Fruit fly (Drosophila melanogaster) whole organism, wandering third instar larva: ENCODE measurements around the gene RpL3.
A peak's percentile ranks its signal among the peaks of the same experiment; 100 is the strongest.

Experiments
- Abd-B ChIP-seq: fragments of >200 bp; optimal IDR thresholded peaks from 2 replicates; lab custom pipeline; 2017; ENCODE audit warnings: missing biosample characterization, missing genetic modification characterization
- CG32264 ChIP-seq: fragments of 200-800 bp; sonication (Bioruptor generic); optimal IDR thresholded peaks from 2 replicates; lab custom pipeline; 2016; ENCODE audit warnings: missing biosample characterization, missing genetic modification characterization
- CG9705 ChIP-seq: fragments of 200-800 bp; sonication (Bioruptor generic); optimal IDR thresholded peaks from 2 replicates; lab custom pipeline; 2018; ENCODE audit warnings: missing biosample characterization, mild to moderate bottlenecking, missing genetic modification characterization
- CrebA ChIP-seq: fragments of 200-800 bp; sonication (Bioruptor generic); optimal IDR thresholded peaks from 2 replicates; lab custom pipeline; 2016; ENCODE audit warnings: missing biosample characterization, mild to moderate bottlenecking, missing genetic modification characterization, borderline replicate concordance
- Dfd ChIP-seq: fragments of >200 bp; optimal IDR thresholded peaks from 2 replicates; lab custom pipeline; 2017; ENCODE audit warnings: missing biosample characterization, missing genetic modification characterization
- GATAd ChIP-seq: sonication (Bioruptor generic); optimal IDR thresholded peaks from 2 replicates; lab custom pipeline; 2016; ENCODE audit warnings: missing biosample characterization, missing genetic modification characterization
- HLH106 ChIP-seq: fragments of 200-800 bp; optimal IDR thresholded peaks from 3 replicates; lab custom pipeline; 2019; ENCODE audit warnings: missing biosample characterization, mild to moderate bottlenecking, missing genetic modification characterization, moderate library complexity
- Hnf4 ChIP-seq: fragments of 200-800 bp; sonication (Bioruptor generic); optimal IDR thresholded peaks from 2 replicates; lab custom pipeline; 2016; ENCODE audit warnings: missing biosample characterization, mild to moderate bottlenecking, missing genetic modification characterization
- Jra ChIP-seq: sonication (Bioruptor generic); optimal IDR thresholded peaks from 2 replicates; lab custom pipeline; 2016; ENCODE audit warnings: missing biosample characterization, missing genetic modification characterization
- Mio ChIP-seq: sonication (Bioruptor generic); optimal IDR thresholded peaks from 2 replicates; lab custom pipeline; 2016; ENCODE audit warnings: missing biosample characterization, missing genetic modification characterization
- Myc ChIP-seq: fragments of >200 bp; optimal IDR thresholded peaks from 2 replicates; lab custom pipeline; 2017
- N ChIP-seq: fragments of >200 bp; optimal IDR thresholded peaks from 2 replicates; lab custom pipeline; 2018; ENCODE audit warnings: missing biosample characterization, missing external identifiers, missing genetic modification characterization
- OdsH ChIP-seq: fragments of 200-800 bp; sonication (Bioruptor generic); optimal IDR thresholded peaks from 2 replicates; lab custom pipeline; 2016; ENCODE audit warnings: missing biosample characterization, mild to moderate bottlenecking, missing genetic modification characterization
- Rel ChIP-seq, 2 experiments: fragments of 200-800 bp; sonication (Bioruptor generic) in 1 of 2; optimal IDR thresholded peaks; 2 replicates in 1 of 2; 3 replicates in 1 of 2; lab custom pipeline; 2016 to 2019; ENCODE audit warnings: mild to moderate bottlenecking in 2 of 2, missing biosample characterization in 2 of 2, missing genetic modification characterization in 2 of 2, moderate library complexity in 1 of 2
- Sp1 ChIP-seq: fragments of 200-800 bp; sonication (Bioruptor generic); optimal IDR thresholded peaks from 3 replicates; lab custom pipeline; 2019; ENCODE audit warnings: missing biosample characterization, mild to moderate bottlenecking, missing genetic modification characterization, moderate library complexity
- Vsx2 ChIP-seq: fragments of 200-300, 225-300 bp; sonication (Bioruptor generic); optimal IDR thresholded peaks from 2 replicates; lab custom pipeline; 2018; ENCODE audit warnings: missing biosample characterization, missing genetic modification characterization; ENCODE audit not compliant: partially characterized antibody
- br ChIP-seq: fragments of 200-800 bp; sonication (Bioruptor generic); optimal IDR thresholded peaks from 2 replicates; lab custom pipeline; 2016; ENCODE audit warnings: missing biosample characterization, missing genetic modification characterization
- brk ChIP-seq: fragments of 200-800 bp; sonication (Bioruptor generic); optimal IDR thresholded peaks from 2 replicates; lab custom pipeline; 2016; ENCODE audit warnings: missing biosample characterization, mild to moderate bottlenecking, missing genetic modification characterization
- ey ChIP-seq: fragments of 200-800 bp; sonication (Bioruptor generic); optimal IDR thresholded peaks from 2 replicates; lab custom pipeline; 2016; ENCODE audit warnings: missing biosample characterization, missing genetic modification characterization
- foxo ChIP-seq, 2 experiments: fragments of 200-800 bp; sonication (Bioruptor generic); optimal IDR thresholded peaks; 2 replicates in 1 of 2; 3 replicates in 1 of 2; lab custom pipeline; 2016 to 2017; ENCODE audit warnings: missing biosample characterization in 2 of 2, missing genetic modification characterization in 2 of 2
- fru ChIP-seq: fragments of 200-800 bp; sonication (Bioruptor generic); optimal IDR thresholded peaks from 3 replicates; lab custom pipeline; 2016; ENCODE audit warnings: missing biosample characterization, mild to moderate bottlenecking, missing genetic modification characterization
- h ChIP-seq: fragments of 200-800 bp; sonication (Bioruptor generic); optimal IDR thresholded peaks from 3 replicates; lab custom pipeline; 2016; ENCODE audit warnings: missing biosample characterization, mild to moderate bottlenecking, missing genetic modification characterization
- jim ChIP-seq: fragments of 175-275, 200-325 bp; sonication (Bioruptor generic); optimal IDR thresholded peaks from 2 replicates; lab custom pipeline; 2016; ENCODE audit warnings: missing biosample characterization, mild to moderate bottlenecking, missing genetic modification characterization
- pan ChIP-seq: fragments of >200 bp; optimal IDR thresholded peaks from 2 replicates; lab custom pipeline; 2017
- psq ChIP-seq: fragments of 200-800 bp; sonication (Bioruptor generic); optimal IDR thresholded peaks from 3 replicates; lab custom pipeline; 2017; ENCODE audit warnings: missing biosample characterization, mild to moderate bottlenecking, missing genetic modification characterization, moderate library complexity
- rgr ChIP-seq: fragments of 200-800 bp; sonication (Bioruptor generic); optimal IDR thresholded peaks from 3 replicates; lab custom pipeline; 2016; ENCODE audit warnings: missing biosample characterization, mild to moderate bottlenecking, missing genetic modification characterization
- sage ChIP-seq: fragments of 200-800 bp; sonication (Bioruptor generic); optimal IDR thresholded peaks from 2 replicates; lab custom pipeline; 2016; ENCODE audit warnings: missing biosample characterization, mild to moderate bottlenecking, missing genetic modification characterization
- sv ChIP-seq: fragments of 200-800 bp; sonication (Bioruptor generic); optimal IDR thresholded peaks from 3 replicates; lab custom pipeline; 2016; ENCODE audit warnings: missing biosample characterization, missing genetic modification characterization
- tai ChIP-seq: sonication (Bioruptor generic); optimal IDR thresholded peaks from 2 replicates; lab custom pipeline; 2016; ENCODE audit warnings: missing biosample characterization, missing genetic modification characterization
- woc ChIP-seq: sonication (Bioruptor generic); optimal IDR thresholded peaks from 2 replicates; lab custom pipeline; 2016; ENCODE audit warnings: missing biosample characterization, mild to moderate bottlenecking, missing genetic modification characterization

Gene RpL3

DNA sequence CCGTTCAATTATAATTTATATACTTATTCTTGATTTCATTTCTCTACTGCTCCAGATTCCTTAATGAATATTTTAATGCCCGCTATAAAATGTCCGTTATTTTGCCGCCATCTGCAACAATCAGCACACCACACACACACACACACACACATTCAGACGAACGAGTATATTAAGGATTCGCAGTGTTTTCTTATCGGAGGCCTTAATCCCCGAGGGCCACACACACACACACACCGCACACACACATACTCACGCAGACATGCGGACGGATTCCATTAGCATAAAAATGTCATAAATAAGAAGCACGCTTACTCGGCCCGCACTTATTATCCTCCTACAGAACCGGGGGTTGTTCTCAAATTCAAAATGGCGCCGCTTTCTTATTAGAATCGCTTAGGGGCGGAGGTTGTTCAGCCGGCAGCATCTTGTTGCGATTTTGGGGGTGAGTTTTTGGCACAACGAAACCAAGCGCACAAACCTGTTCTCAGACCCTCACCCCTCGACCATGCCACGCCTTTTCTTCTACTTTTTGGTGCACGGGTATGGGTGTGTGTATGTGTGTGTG, 39.4 kb downstream of the RpL3 start:
- TF ChIP-seq OdsH (GFP tag; lab: Kevin White, UChicago) (no peak), ey (GFP tag; lab: Kevin White, UChicago) (no peak), Sp1 (GFP tag; lab: Kevin White, UChicago) (no peak), fru (GFP tag; lab: Kevin White, UChicago) (no peak), CG9705 (no peak), N (GFP tag; lab: Kevin White, UChicago) (no peak), Dfd (GFP tag; lab: Kevin White, UChicago) (peak; percentile 62)

dm6 chr3R:11263579-11263978, 41.9 kb downstream of the RpL3 start:
- TF ChIP-seq Rel (GFP tag; optimal IDR thresholded peaks at IDR 0.05; lab: Kevin White, UChicago) (no peak), Rel (tag; optimal IDR thresholded peaks at IDR 0.05; lab: Kevin White, UChicago) (no peak), HLH106 (tag; lab: Kevin White, UChicago) (no peak), OdsH (GFP tag; lab: Kevin White, UChicago) (no peak), CG32264 (no peak), woc (GFP tag; lab: Kevin White, UChicago) (no peak), br (no peak), pan (lab: Kevin White, UChicago) (no peak), CG9705 (no peak), jim (GFP tag; lab: Kevin White, UChicago) (no peak), ey (GFP tag; lab: Kevin White, UChicago) (no peak), Myc (lab: Kevin White, UChicago) (no peak), Abd-B (GFP tag; lab: Kevin White, UChicago) (no peak), rgr (GFP tag; lab: Kevin White, UChicago) (no peak), sv (GFP tag; lab: Kevin White, UChicago) (no peak), brk (GFP tag; lab: Kevin White, UChicago) (no peak), h (GFP tag; lab: Kevin White, UChicago) (no peak)

- TF ChIP-seq sv (GFP tag; lab: Kevin White, UChicago) (peak; percentile 7), foxo (GFP tag; optimal IDR thresholded peaks at IDR 0.05; lab: Kevin White, UChicago) (peak in 1 of 2 experiments; percentile 11), GATAd (GFP tag; lab: Kevin White, UChicago) (no peak), CrebA (no peak), fru (GFP tag; lab: Kevin White, UChicago) (peak; percentile 7), Sp1 (GFP tag; lab: Kevin White, UChicago) (peak; percentile 17), Rel (GFP tag; optimal IDR thresholded peaks at IDR 0.05; lab: Kevin White, UChicago) (no peak), Rel (tag; optimal IDR thresholded peaks at IDR 0.05; lab: Kevin White, UChicago) (no peak), Dfd (GFP tag; lab: Kevin White, UChicago) (no peak), CG32264 (no peak), psq (GFP tag; lab: Kevin White, UChicago) (no peak), br (peak; percentile 2), Mio (GFP tag; lab: Kevin White, UChicago) (no peak), HLH106 (tag; lab: Kevin White, UChicago) (peak; percentile 10), rgr (GFP tag; lab: Kevin White, UChicago) (peak; percentile 37), CG9705 (no peak), Hnf4 (no peak), h (GFP tag; lab: Kevin White, UChicago) (peak; percentile 15)
These were observed 47.3 kb downstream of the RpL3 start for dm6 chr3R:11269013-11269412.

dm6 chr3R:11270574-11270973, 48.9 kb downstream of the RpL3 start:
- TF ChIP-seq Dfd (GFP tag; lab: Kevin White, UChicago) (peak; percentile 59), sage (GFP tag; lab: Kevin White, UChicago) (no peak)

DNA sequence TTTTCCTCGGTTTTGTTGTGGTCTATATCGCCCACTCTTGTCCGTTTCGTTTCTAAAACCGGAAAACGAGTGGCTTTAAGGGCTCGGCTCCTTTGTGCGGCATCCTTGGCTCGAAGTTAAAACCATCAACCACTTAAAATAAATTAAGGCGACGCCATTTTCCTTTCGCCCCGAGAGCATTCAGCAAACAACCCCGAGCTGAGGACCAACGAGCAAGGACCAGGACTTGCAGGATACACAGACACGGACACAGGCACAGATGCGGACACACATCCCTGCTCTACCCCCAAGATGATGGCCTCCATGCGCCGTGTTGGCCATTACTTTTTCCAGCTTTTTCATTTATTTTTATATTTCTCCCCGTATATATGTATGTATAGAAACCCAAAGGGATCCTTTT, 51.0 kb downstream of the RpL3 start:
- TF ChIP-seq ey (GFP tag; lab: Kevin White, UChicago) (no peak), foxo (GFP tag; optimal IDR thresholded peaks at IDR 0.05; lab: Kevin White, UChicago) (no peak), Jra (GFP tag; lab: Kevin White, UChicago) (no peak), Rel (GFP tag; optimal IDR thresholded peaks at IDR 0.05; lab: Kevin White, UChicago) (no peak), Rel (tag; optimal IDR thresholded peaks at IDR 0.05; lab: Kevin White, UChicago) (no peak), h (GFP tag; lab: Kevin White, UChicago) (no peak), CrebA (no peak), tai (GFP tag; lab: Kevin White, UChicago) (no peak), jim (GFP tag; lab: Kevin White, UChicago) (no peak), Sp1 (GFP tag; lab: Kevin White, UChicago) (no peak), OdsH (GFP tag; lab: Kevin White, UChicago) (no peak), Vsx2 (no peak), sage (GFP tag; lab: Kevin White, UChicago) (no peak)
- TF ChIP-seq, all 38 proteins: peak for 0
